Fruit fly (Drosophila melanogaster): ENCODE results near the gene hwt.

Gene hwt

dm6 chrX:12575827-12576408, 7.7 kb upstream of the hwt start (continued):
- TF ChIP-seq fd102C (GFP tag; optimal IDR thresholded peaks at IDR 0.05) = no peak
- peak; percentile 55 for TF ChIP-seq CG9437 (GFP tag; optimal IDR thresholded peaks at IDR 0.05)
- peak; percentile 60 for TF ChIP-seq row (GFP tag; IDR thresholded peaks at IDR 0.05)
- no peak for TF ChIP-seq CG12155 (GFP tag; optimal IDR thresholded peaks at IDR 0.05)
- no peak for TF ChIP-seq Ada2b (GFP tag; IDR thresholded peaks at IDR 0.05)
- TF ChIP-seq sd (tag; optimal IDR thresholded peaks at IDR 0.05) = no peak
- TF ChIP-seq CG7357 (GFP tag; IDR thresholded peaks at IDR 0.05) = peak; percentile 37; the same call in 1 of the 3 replicates
- peak; percentile 57 for TF ChIP-seq Hsf (GFP tag; optimal IDR thresholded peaks at IDR 0.05)
- TF ChIP-seq lab (GFP tag; optimal IDR thresholded peaks at IDR 0.05) = no peak
- TF ChIP-seq nmo (GFP tag; optimal IDR thresholded peaks at IDR 0.05) = peak; percentile 88
- TF ChIP-seq dysf (GFP tag; IDR thresholded peaks at IDR 0.05) = peak; percentile 26; the same call in 1 of the 3 replicates
- TF ChIP-seq dm (GFP tag; optimal IDR thresholded peaks at IDR 0.05) = no peak
- TF ChIP-seq CG12942 (GFP tag; optimal IDR thresholded peaks at IDR 0.05) = peak; percentile 40
- TF ChIP-seq dpn (GFP tag; optimal IDR thresholded peaks at IDR 0.05) = peak; percentile 18 to 61
- TF ChIP-seq Poxn (GFP tag; IDR thresholded peaks at IDR 0.05) = no peak
- TF ChIP-seq p53 (GFP tag; optimal IDR thresholded peaks at IDR 0.05) = no peak
- TF ChIP-seq Fer3 (tag; optimal IDR thresholded peaks at IDR 0.05) = no peak
- no peak for TF ChIP-seq hb (GFP tag; IDR thresholded peaks at IDR 0.05; ENCODE audit: partially characterized antibody)
- no peak for TF ChIP-seq pros (GFP tag; optimal IDR thresholded peaks at IDR 0.05)
- TF ChIP-seq phol (tag; optimal IDR thresholded peaks at IDR 0.05) = peak; percentile 87
- TF ChIP-seq CG10654 (GFP tag; optimal IDR thresholded peaks at IDR 0.05) = peak; percentile 38
- TF ChIP-seq Atf-2 (GFP tag; optimal IDR thresholded peaks at IDR 0.05) = peak; percentile 55
- no peak for TF ChIP-seq run (tag; optimal IDR thresholded peaks at IDR 0.05)
- peak; percentile 92 for TF ChIP-seq CG18262 (tag; optimal IDR thresholded peaks at IDR 0.05)
- TF ChIP-seq rib (GFP tag; IDR thresholded peaks at IDR 0.05) = peak; percentile 71
- TF ChIP-seq CG10267 (tag; optimal IDR thresholded peaks at IDR 0.05) = peak; percentile 68
- TF ChIP-seq C15 (GFP tag; IDR thresholded peaks at IDR 0.05) = no peak
- no peak for TF ChIP-seq CrebB (tag; optimal IDR thresholded peaks at IDR 0.05)
- peak; percentile 43 for TF ChIP-seq Abd-B (GFP tag; optimal IDR thresholded peaks at IDR 0.05)
- no peak; the same call in 1 of the 2 replicates for TF ChIP-seq HLH3B (GFP tag; IDR thresholded peaks at IDR 0.05)
- TF ChIP-seq Stat92E (GFP tag; optimal IDR thresholded peaks at IDR 0.05) = peak in 1 of 3 experiments; percentile 70
- TF ChIP-seq Bdp1 (GFP tag; optimal IDR thresholded peaks at IDR 0.05) = no peak
- TF ChIP-seq wor (GFP tag; IDR thresholded peaks at IDR 0.05) = peak; percentile 33
- no peak for TF ChIP-seq CG15073 (GFP tag; optimal IDR thresholded peaks at IDR 0.05)
- peak; percentile 71 for TF ChIP-seq Sox102F (GFP tag; optimal IDR thresholded peaks at IDR 0.05)
- TF ChIP-seq schlank (tag; optimal IDR thresholded peaks at IDR 0.05) = no peak
- TF ChIP-seq hbn (GFP tag; IDR thresholded peaks at IDR 0.05; ENCODE audit: partially characterized antibody) = no peak
- peak; percentile 73 for TF ChIP-seq CG7556 (GFP tag; optimal IDR thresholded peaks at IDR 0.05)
- no peak for TF ChIP-seq Doc2 (GFP tag; IDR thresholded peaks at IDR 0.05)
- TF ChIP-seq CG18619 (GFP tag; optimal IDR thresholded peaks at IDR 0.05) = peak; percentile 52
- TF ChIP-seq ara (GFP tag; IDR thresholded peaks at IDR 0.05) = peak; percentile 32; the same call in 1 of the 2 replicates
- no peak for TF ChIP-seq ftz-f1 (GFP tag; optimal IDR thresholded peaks at IDR 0.05)
- TF ChIP-seq ind (GFP tag; optimal IDR thresholded peaks at IDR 0.05) = peak; percentile 42
- TF ChIP-seq Adf1 (GFP tag; IDR thresholded peaks at IDR 0.05) = no peak
- peak; percentile 66 for TF ChIP-seq Xbp1 (GFP tag; optimal IDR thresholded peaks at IDR 0.05)
- TF ChIP-seq CG12769 (tag; optimal IDR thresholded peaks at IDR 0.05) = no peak
- TF ChIP-seq tin (GFP tag; optimal IDR thresholded peaks at IDR 0.05) = peak; percentile 67
- TF ChIP-seq CG11398 (GFP tag; optimal IDR thresholded peaks at IDR 0.05) = no peak
- peak; percentile 78 for TF ChIP-seq gcm (GFP tag; optimal IDR thresholded peaks at IDR 0.05)
- TF ChIP-seq CG16815 (GFP tag; optimal IDR thresholded peaks at IDR 0.05) = peak; percentile 77
